Fruit fly (Drosophila melanogaster) whole organism, adult: ENCODE results near the gene Tektin-C.

Source experiments
- CG14711 ChIP-seq: fragments of 200-800 bp; sonication (Bioruptor generic); optimal IDR thresholded peaks from 2 replicates; lab custom pipeline; 2018; ENCODE audit warnings: missing biosample characterization, mild to moderate bottlenecking, missing genetic modification characterization, moderate library complexity
- CG33017 ChIP-seq: fragments of 200-800 bp; sonication (Bioruptor generic); optimal IDR thresholded peaks from 2 replicates; lab custom pipeline; 2018; ENCODE audit warnings: missing biosample characterization, mild to moderate bottlenecking, missing genetic modification characterization, moderate library complexity
- CG5204 ChIP-seq: fragments of 200-800 bp; sonication (Bioruptor generic); optimal IDR thresholded peaks from 2 replicates; lab custom pipeline; 2016; ENCODE audit warnings: missing biosample characterization, missing genetic modification characterization
- CG7045 ChIP-seq: fragments of 200-800 bp; sonication (Bioruptor generic); optimal IDR thresholded peaks from 2 replicates; lab custom pipeline; 2017; ENCODE audit warnings: missing biosample characterization, mild to moderate bottlenecking, missing genetic modification characterization
- Clk ChIP-seq: fragments of 200-800 bp; sonication (Bioruptor generic); optimal IDR thresholded peaks from 2 replicates; lab custom pipeline; 2017; ENCODE audit warnings: missing biosample characterization, missing genetic modification characterization
- Mnt ChIP-seq: fragments of 200-800 bp; sonication (Bioruptor generic); optimal IDR thresholded peaks from 2 replicates; lab custom pipeline; 2016; ENCODE audit warnings: missing biosample characterization, mild to moderate bottlenecking, missing genetic modification characterization
- ovo ChIP-seq: fragments of 200-800 bp; sonication (Bioruptor generic); optimal IDR thresholded peaks from 2 replicates; lab custom pipeline; 2016; ENCODE audit warnings: missing biosample characterization, missing genetic modification characterization
- toe ChIP-seq: fragments of 200-800 bp; sonication (Bioruptor generic); optimal IDR thresholded peaks from 2 replicates; lab custom pipeline; 2016; ENCODE audit warnings: missing biosample characterization, missing genetic modification characterization

- TF ChIP-seq CG33017 (tag; lab: Kevin White, UChicago) (no peak), CG5204 (GFP tag; lab: Kevin White, UChicago) (no peak), Clk (GFP tag; lab: Kevin White, UChicago) (no peak), CG7045 (GFP tag; lab: Kevin White, UChicago) (no peak), toe (GFP tag; lab: Kevin White, UChicago) (no peak), Mnt (GFP tag; lab: Kevin White, UChicago) (no peak), ovo (GFP tag; lab: Kevin White, UChicago) (no peak), CG14711 (tag; lab: Kevin White, UChicago) (no peak)
Observed at dm6 chr3L:5809201-5809584, 12.8 kb upstream of the Tektin-C start.
